Fruit fly (Drosophila melanogaster) whole organism, embryonic: Measurements from ENCODE around the gene alphaSnap.

Experiments used
- Ada2b ChIP-seq: fragments of 200-800 bp; sonication (Bioruptor generic); IDR thresholded peaks from 2 replicates; pipeline ENCODE4 v1.3.6; 2022; ENCODE audit warnings: missing biosample characterization, missing genetic modification characterization
- CG10274 ChIP-seq: fragments of 200-800 bp; sonication (Bioruptor generic); optimal IDR thresholded peaks from 3 replicates; lab custom pipeline; 2017; ENCODE audit warnings: missing biosample characterization, mild to moderate bottlenecking, missing genetic modification characterization
- CG10366 ChIP-seq: fragments of 200-800 bp; sonication (Bioruptor generic); IDR thresholded peaks from 2 replicates; pipeline ENCODE4 v1.3.6; 2022; ENCODE audit warnings: missing biosample characterization, missing genetic modification characterization
- CG10543 ChIP-seq: fragments of 200-800 bp; sonication (Bioruptor generic); optimal IDR thresholded peaks from 3 replicates; lab custom pipeline; 2017; ENCODE audit warnings: missing biosample characterization, mild to moderate bottlenecking, missing genetic modification characterization, moderate library complexity
- CG13624 ChIP-seq: fragments of 200-800 bp; sonication (Bioruptor generic); optimal IDR thresholded peaks from 2 replicates; lab custom pipeline; 2016; ENCODE audit warnings: missing biosample characterization, missing genetic modification characterization
- CG14441 ChIP-seq: fragments of 200-800 bp; sonication (Bioruptor generic); IDR thresholded peaks from 2 replicates; pipeline ENCODE4 v1.3.6; 2022; ENCODE audit warnings: missing biosample characterization, missing genetic modification characterization
- CG14667 ChIP-seq: fragments of 200-800 bp; sonication (Bioruptor generic); IDR thresholded peaks from 2 replicates; pipeline ENCODE4 v1.3.6; 2022; ENCODE audit warnings: missing biosample characterization, missing genetic modification characterization
- CG14965 ChIP-seq: fragments of 200-800 bp; sonication (Bioruptor generic); optimal IDR thresholded peaks from 2 replicates; lab custom pipeline; 2016; ENCODE audit warnings: missing biosample characterization, missing genetic modification characterization, borderline replicate concordance
- CG17359 ChIP-seq: fragments of 200-800 bp; sonication (Bioruptor generic); optimal IDR thresholded peaks from 3 replicates; lab custom pipeline; 2018; ENCODE audit warnings: missing biosample characterization, mild to moderate bottlenecking, missing genetic modification characterization, moderate library complexity
- CG18476 ChIP-seq: fragments of 200-800 bp; sonication (Bioruptor generic); optimal IDR thresholded peaks from 2 replicates; lab custom pipeline; 2016; ENCODE audit warnings: missing biosample characterization, mild to moderate bottlenecking, missing genetic modification characterization
- CG31441 ChIP-seq: fragments of 200-800 bp; sonication (Bioruptor generic); IDR thresholded peaks from 2 replicates; pipeline ENCODE4 v1.3.6; 2022; ENCODE audit warnings: missing biosample characterization, missing genetic modification characterization
- CG32532 ChIP-seq: fragments of 200-800 bp; sonication (Bioruptor generic); IDR thresholded peaks from 2 replicates; pipeline ENCODE4 v1.3.6; 2022; ENCODE audit warnings: missing biosample characterization, missing genetic modification characterization
- CG32772 ChIP-seq: fragments of 200-800 bp; sonication (Bioruptor generic); IDR thresholded peaks from 2 replicates; pipeline ENCODE4 v1.3.6; 2022; ENCODE audit warnings: missing biosample characterization, missing genetic modification characterization
- CG3847 ChIP-seq: fragments of 200-800 bp; sonication (Bioruptor generic); IDR thresholded peaks from 2 replicates; pipeline ENCODE4 v1.3.6; 2022; ENCODE audit warnings: missing biosample characterization, missing genetic modification characterization
- CG4730 ChIP-seq: fragments of 200-800 bp; sonication (Bioruptor generic); IDR thresholded peaks from 2 replicates; pipeline ENCODE4 v1.3.6; 2022; ENCODE audit warnings: missing biosample characterization, missing genetic modification characterization
- CG6654 ChIP-seq: fragments of 200-800 bp; sonication (Bioruptor generic); optimal IDR thresholded peaks from 2 replicates; lab custom pipeline; 2017; ENCODE audit warnings: missing biosample characterization, mild to moderate bottlenecking, missing genetic modification characterization
- CG8290 ChIP-seq, 3 experiments: fragments of 200-800 bp; sonication (Bioruptor generic); optimal IDR thresholded peaks; 2 replicates each; lab custom pipeline; 2016 to 2019; ENCODE audit warnings: missing biosample characterization in 3 of 3, missing genetic modification characterization in 3 of 3, mild to moderate bottlenecking in 2 of 3, moderate library complexity in 1 of 3
- CG9609 ChIP-seq: fragments of 200-800 bp; sonication (Bioruptor generic); optimal IDR thresholded peaks from 3 replicates; lab custom pipeline; 2016; ENCODE audit warnings: missing biosample characterization, missing genetic modification characterization
- CG9727 ChIP-seq: fragments of 200-800 bp; sonication (Bioruptor generic); optimal IDR thresholded peaks from 3 replicates; lab custom pipeline; 2017; ENCODE audit warnings: missing biosample characterization, mild to moderate bottlenecking, missing genetic modification characterization
- Dip3 ChIP-seq: fragments of 200-800 bp; sonication (Bioruptor generic); optimal IDR thresholded peaks from 3 replicates; lab custom pipeline; 2016; ENCODE audit warnings: missing biosample characterization, missing genetic modification characterization
- Dp ChIP-seq: fragments of 200-800 bp; sonication (Bioruptor generic); optimal IDR thresholded peaks from 2 replicates; lab custom pipeline; 2018; ENCODE audit warnings: missing biosample characterization, mild to moderate bottlenecking, missing genetic modification characterization, moderate library complexity
- Hr51 ChIP-seq, 2 experiments: fragments of 200-800 bp; sonication (Bioruptor generic); optimal IDR thresholded peaks; 2 replicates in 1 of 2; 3 replicates in 1 of 2; lab custom pipeline; 2016 to 2018; ENCODE audit warnings: missing biosample characterization in 2 of 2, missing genetic modification characterization in 2 of 2, mild to moderate bottlenecking in 1 of 2, moderate library complexity in 1 of 2
- Lpt ChIP-seq: fragments of >200 bp; optimal IDR thresholded peaks from 2 replicates; lab custom pipeline; 2018; ENCODE audit warnings: missing biosample characterization, missing genetic modification characterization
- MESR4 ChIP-seq: fragments of 200-800 bp; sonication (Bioruptor generic); optimal IDR thresholded peaks from 2 replicates; lab custom pipeline; 2018; ENCODE audit warnings: missing biosample characterization, mild to moderate bottlenecking, missing genetic modification characterization, moderate library complexity
- Mes4 ChIP-seq: fragments of 200-800 bp; sonication (Bioruptor generic); optimal IDR thresholded peaks from 2 replicates; lab custom pipeline; 2016; ENCODE audit warnings: missing biosample characterization, missing genetic modification characterization
- Opbp ChIP-seq: fragments of 200-800 bp; sonication (Bioruptor generic); IDR thresholded peaks from 3 replicates; pipeline ENCODE4 v1.3.6; 2022; ENCODE audit warnings: missing biosample characterization, missing genetic modification characterization; ENCODE audit not compliant: partially characterized antibody
- Ptx1 ChIP-seq: fragments of 200-800 bp; sonication (Bioruptor generic); IDR thresholded peaks from 2 replicates; pipeline ENCODE4 v1.3.6; 2022; ENCODE audit warnings: missing biosample characterization, missing genetic modification characterization
- Sin3A ChIP-seq: fragments of >200 bp; optimal IDR thresholded peaks from 2 replicates; lab custom pipeline; 2018
- Six4 ChIP-seq: fragments of 200-800 bp; sonication (Bioruptor generic); optimal IDR thresholded peaks from 2 replicates; lab custom pipeline; 2016; ENCODE audit warnings: missing biosample characterization, missing genetic modification characterization
- Sox102F ChIP-seq: fragments of 200-800 bp; sonication (Bioruptor generic); optimal IDR thresholded peaks from 2 replicates; lab custom pipeline; 2018; ENCODE audit warnings: missing biosample characterization, mild to moderate bottlenecking, missing genetic modification characterization, moderate library complexity
- ac ChIP-seq: fragments of 200-800 bp; sonication (Bioruptor generic); optimal IDR thresholded peaks from 3 replicates; lab custom pipeline; 2017; ENCODE audit warnings: missing biosample characterization, mild to moderate bottlenecking, missing genetic modification characterization
- bsh ChIP-seq, 2 experiments: fragments of 200-800 bp; sonication (Bioruptor generic); optimal IDR thresholded peaks; 2 replicates each; lab custom pipeline; 2017 to 2018; ENCODE audit warnings: mild to moderate bottlenecking in 2 of 2, missing biosample characterization in 2 of 2, missing genetic modification characterization in 2 of 2, moderate library complexity in 1 of 2
- cad ChIP-seq: fragments of >200 bp; optimal IDR thresholded peaks from 2 replicates; lab custom pipeline; 2017; ENCODE audit warnings: missing biosample characterization, missing genetic modification characterization
- chinmo ChIP-seq: fragments of 200-800 bp; sonication (Bioruptor generic); IDR thresholded peaks from 4 replicates; pipeline ENCODE4 v1.3.6; 2022; ENCODE audit warnings: missing biosample characterization, missing genetic modification characterization; ENCODE audit not compliant: partially characterized antibody
- dpn ChIP-seq, 2 experiments: fragments of 200-800 bp; sonication (Bioruptor generic); optimal IDR thresholded peaks; 3 replicates each; lab custom pipeline; 2016; ENCODE audit warnings: missing biosample characterization in 2 of 2, missing genetic modification characterization in 2 of 2
- emc ChIP-seq: fragments of 200-800 bp; sonication (Bioruptor generic); optimal IDR thresholded peaks from 2 replicates; lab custom pipeline; 2016; ENCODE audit warnings: missing biosample characterization, missing genetic modification characterization
- ems ChIP-seq: fragments of 200-800 bp; sonication (Bioruptor generic); optimal IDR thresholded peaks from 3 replicates; lab custom pipeline; 2016; ENCODE audit warnings: missing biosample characterization, missing genetic modification characterization
- fd102C ChIP-seq: fragments of 200-800 bp; sonication (Bioruptor generic); optimal IDR thresholded peaks from 2 replicates; lab custom pipeline; 2018; ENCODE audit warnings: missing biosample characterization, mild to moderate bottlenecking, missing genetic modification characterization, moderate library complexity
- ind ChIP-seq: fragments of 200-800 bp; sonication (Bioruptor generic); optimal IDR thresholded peaks from 3 replicates; lab custom pipeline; 2016; ENCODE audit warnings: missing biosample characterization, missing genetic modification characterization
- jumu ChIP-seq: fragments of 200-800 bp; sonication (Bioruptor generic); optimal IDR thresholded peaks from 3 replicates; lab custom pipeline; 2016; ENCODE audit warnings: missing biosample characterization, missing genetic modification characterization
- lov ChIP-seq, 2 experiments: fragments of 200-800 bp in 1 of 2; fragments of >200 bp in 1 of 2; sonication (Bioruptor generic) in 1 of 2; IDR thresholded peaks in 1 of 2; optimal IDR thresholded peaks in 1 of 2; 2 replicates in 1 of 2; 3 replicates in 1 of 2; pipeline versions ENCODE4 v1.3.6 to Lab custom; 2017 to 2022; ENCODE audit warnings: missing biosample characterization in 1 of 2, missing genetic modification characterization in 1 of 2
- oc ChIP-seq: fragments of 200-800 bp; sonication (Bioruptor generic); optimal IDR thresholded peaks from 2 replicates; lab custom pipeline; 2018; ENCODE audit warnings: missing biosample characterization, mild to moderate bottlenecking, missing genetic modification characterization, moderate library complexity
- psq ChIP-seq: fragments of 200-800 bp; sonication (Bioruptor generic); optimal IDR thresholded peaks from 2 replicates; lab custom pipeline; 2017; ENCODE audit warnings: missing biosample characterization, missing genetic modification characterization
- row ChIP-seq: fragments of 200-800 bp; sonication (Bioruptor generic); IDR thresholded peaks from 3 replicates; pipeline ENCODE4 v1.3.6; 2022; ENCODE audit warnings: missing biosample characterization, missing genetic modification characterization
- schlank ChIP-seq: fragments of 200-800 bp; sonication (Bioruptor generic); optimal IDR thresholded peaks from 2 replicates; lab custom pipeline; 2018; ENCODE audit warnings: missing biosample characterization, mild to moderate bottlenecking, missing genetic modification characterization
- tin ChIP-seq: fragments of 200-800 bp; sonication (Bioruptor generic); optimal IDR thresholded peaks from 3 replicates; lab custom pipeline; 2016; ENCODE audit warnings: missing biosample characterization, missing genetic modification characterization
- usp ChIP-seq: fragments of >200 bp; optimal IDR thresholded peaks from 2 replicates; lab custom pipeline; 2017; ENCODE audit warnings: missing biosample characterization, missing genetic modification characterization
- wor ChIP-seq: fragments of 200-800 bp; sonication (Bioruptor generic); IDR thresholded peaks from 2 replicates; pipeline ENCODE4 v1.3.6; 2022; ENCODE audit warnings: missing biosample characterization, missing genetic modification characterization
- zf30C ChIP-seq: fragments of 200-800 bp; sonication (Bioruptor generic); optimal IDR thresholded peaks from 3 replicates; lab custom pipeline; 2018; ENCODE audit warnings: missing biosample characterization, mild to moderate bottlenecking, missing genetic modification characterization

alphaSnap gene

DNA sequence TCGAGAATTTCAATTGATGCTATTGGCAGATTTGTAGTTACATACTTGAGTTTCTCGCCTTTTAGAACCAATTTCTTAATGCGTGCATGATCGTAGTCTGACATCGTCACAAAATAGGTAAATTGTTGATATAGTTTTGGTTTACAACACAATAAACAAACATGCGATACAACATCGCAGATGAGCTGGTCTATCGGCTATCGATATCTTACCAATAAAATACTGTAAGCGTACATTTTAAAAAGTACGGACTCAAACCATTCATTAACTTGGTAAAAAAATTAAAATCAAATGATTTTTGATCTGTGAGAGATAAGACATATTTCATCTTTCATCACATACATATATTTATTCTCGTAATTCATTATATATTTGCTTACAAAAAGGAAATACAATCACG is 16.6 kb upstream of the alphaSnap start, which contains the start of gene FRG1 (continued):
- no peak for TF ChIP-seq CG14441 (GFP tag; lab: Robert Waterston, UW)
- no peak for TF ChIP-seq CG14965 (GFP tag; lab: Kevin White, UChicago)
- TF ChIP-seq ems: no peak
- TF ChIP-seq zf30C (GFP tag; lab: Kevin White, UChicago): no peak
- TF ChIP-seq Dp (GFP tag; lab: Kevin White, UChicago): peak; percentile 58
- TF ChIP-seq row (GFP tag; lab: Robert Waterston, UW): no peak
- no peak for TF ChIP-seq fd102C (GFP tag; lab: Kevin White, UChicago)
- TF ChIP-seq lov (optimal IDR thresholded peaks at IDR 0.05; lab: Kevin White, UChicago): no peak
- TF ChIP-seq lov (GFP tag; IDR thresholded peaks at IDR 0.05; lab: Robert Waterston, UW): no peak
- no peak for TF ChIP-seq CG3847 (GFP tag; lab: Robert Waterston, UW)
- peak in 1 of 2 experiments; percentile 62 for TF ChIP-seq Hr51 (GFP tag; optimal IDR thresholded peaks at IDR 0.05; lab: Kevin White, UChicago)
- TF ChIP-seq CG9609 (GFP tag; lab: Kevin White, UChicago): no peak
- no peak for TF ChIP-seq Ada2b
- TF ChIP-seq psq (GFP tag; lab: Kevin White, UChicago): no peak
- peak; percentile 49 for TF ChIP-seq MESR4 (GFP tag; lab: Kevin White, UChicago)
- no peak for TF ChIP-seq CG10274 (GFP tag; lab: Kevin White, UChicago)

DNA sequence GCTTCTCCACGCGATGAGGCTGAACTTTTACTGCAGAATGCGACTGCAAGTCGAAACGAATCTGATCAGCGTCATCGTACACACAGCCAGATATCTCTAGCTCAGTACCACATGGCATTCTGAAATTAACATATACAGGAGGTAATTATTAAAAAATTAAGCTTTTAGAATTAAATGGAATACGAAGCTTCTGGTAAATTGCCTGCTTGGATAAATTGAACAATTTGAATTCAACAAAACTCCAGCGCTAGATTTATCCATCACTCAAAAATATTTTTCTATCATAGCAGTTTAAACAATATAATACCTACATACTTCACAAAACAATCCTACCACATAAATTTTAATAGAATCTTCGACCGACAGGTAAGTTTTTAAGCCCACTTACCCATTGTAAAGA is 14.3 kb upstream of the alphaSnap start, which contains the start of gene SCCRO4:
Gene SCCRO4, plus strand, starts transcription at position 301 of the 400 bp plus-strand sequence.
- TF ChIP-seq CG10543 (GFP tag; lab: Kevin White, UChicago): no peak
- no peak for TF ChIP-seq oc (tag; lab: Kevin White, UChicago)
- TF ChIP-seq tin (GFP tag; lab: Kevin White, UChicago): no peak
- no peak for TF ChIP-seq CG32772 (GFP tag; lab: Robert Waterston, UW)
- no peak for TF ChIP-seq CG17359
- TF ChIP-seq ind (GFP tag; lab: Kevin White, UChicago): no peak
- TF ChIP-seq CG10366 (GFP tag; lab: Robert Waterston, UW): no peak
- TF ChIP-seq cad: no peak
- TF ChIP-seq bsh (GFP tag; optimal IDR thresholded peaks at IDR 0.05; lab: Kevin White, UChicago): no peak
- no peak for TF ChIP-seq schlank (tag; lab: Kevin White, UChicago)
- TF ChIP-seq CG6654: no peak
- TF ChIP-seq Lpt: no peak
- TF ChIP-seq CG13624 (GFP tag; lab: Kevin White, UChicago): no peak
- TF ChIP-seq CG31441: no peak
- no peak for TF ChIP-seq dpn (GFP tag; optimal IDR thresholded peaks at IDR 0.05; lab: Kevin White, UChicago)
- TF ChIP-seq ac (GFP tag; lab: Kevin White, UChicago): no peak
- no peak for TF ChIP-seq Ptx1 (GFP tag; lab: Robert Waterston, UW)

DNA sequence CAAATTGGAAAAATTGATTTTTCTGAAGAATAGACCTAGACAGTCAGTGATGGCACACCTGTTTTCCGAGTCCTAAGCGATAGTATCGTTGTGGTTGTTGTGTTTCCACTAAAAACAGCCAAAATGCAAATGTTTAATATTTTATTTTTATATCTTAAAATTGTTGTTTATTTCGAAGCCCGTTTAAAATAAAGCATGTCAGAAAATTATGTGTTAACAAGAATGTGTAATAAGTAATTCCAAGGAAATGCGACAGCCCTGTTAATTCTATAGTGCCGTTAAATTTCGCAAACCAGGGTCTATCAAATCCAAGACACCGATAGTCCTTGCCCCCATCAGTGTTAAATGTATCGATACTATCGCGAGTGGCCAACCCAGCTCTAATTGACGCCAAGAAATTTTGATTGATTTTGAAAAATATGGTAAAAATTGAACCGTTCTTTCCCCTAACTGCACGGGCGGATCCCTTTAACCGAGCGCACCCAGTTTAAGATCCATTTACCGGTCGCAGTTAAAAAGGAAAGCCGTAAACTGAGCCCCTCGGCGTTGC is 11.3 kb upstream of the alphaSnap start, which contains the start of gene Pex23:
Gene Pex23, minus strand, starts transcription at position 61 of the 550 bp plus-strand sequence.
- TF ChIP-seq CG6654: peak; percentile 9
- TF ChIP-seq Sin3A: peak; percentile 95
- TF ChIP-seq chinmo (GFP tag; lab: Robert Waterston, UW): peak; percentile 94; the same call in 2 of the 4 replicates
- TF ChIP-seq CG4730: peak; percentile 70
- TF ChIP-seq CG32532 (GFP tag; lab: Robert Waterston, UW): peak; percentile 87
- peak; percentile 89 for TF ChIP-seq CG8290 (GFP tag; optimal IDR thresholded peaks at IDR 0.05; lab: Kevin White, UChicago)
- peak; percentile 49 to 87 for TF ChIP-seq CG8290 (tag; optimal IDR thresholded peaks at IDR 0.05; lab: Kevin White, UChicago)
- TF ChIP-seq jumu: peak; percentile 46
- TF ChIP-seq emc: no peak
- TF ChIP-seq Six4 (GFP tag; lab: Kevin White, UChicago): peak; percentile 26
- peak; percentile 72 for TF ChIP-seq CG18476 (GFP tag; lab: Kevin White, UChicago)
- TF ChIP-seq Opbp (GFP tag; lab: Robert Waterston, UW): peak; percentile 92
- TF ChIP-seq CG14667 (GFP tag; lab: Robert Waterston, UW): peak; percentile 77
- TF ChIP-seq Sox102F (GFP tag; lab: Kevin White, UChicago): peak; percentile 82
- TF ChIP-seq CG9727 (GFP tag; lab: Kevin White, UChicago): peak; percentile 86
- no peak for TF ChIP-seq usp (GFP tag; lab: Kevin White, UChicago)
- peak; percentile 43 for TF ChIP-seq Mes4
- TF ChIP-seq wor (GFP tag; lab: Robert Waterston, UW): peak; percentile 60; the same call in 1 of the 2 replicates
- peak; percentile 77 for TF ChIP-seq Dip3 (GFP tag; lab: Kevin White, UChicago)
